Fruit fly (Drosophila melanogaster) whole organism, pupa: Measurements from ENCODE around the gene CG32647.

Source experiments
- CG10348 ChIP-seq: fragments of 200-800 bp; sonication (Bioruptor generic); IDR thresholded peaks from 2 replicates; pipeline ENCODE4 v1.3.6; 2022; ENCODE audit warnings: missing biosample characterization, missing genetic modification characterization
- CG12605 ChIP-seq: fragments of 200-800 bp; sonication (Bioruptor generic); IDR thresholded peaks from 2 replicates; pipeline ENCODE4 v1.3.6; 2022; ENCODE audit warnings: missing biosample characterization, missing genetic modification characterization
- CG13204 ChIP-seq: fragments of 200-800 bp; sonication (Bioruptor generic); optimal IDR thresholded peaks from 2 replicates; lab custom pipeline; 2018; ENCODE audit warnings: missing biosample characterization, mild to moderate bottlenecking, missing genetic modification characterization, moderate library complexity
- CG14655 ChIP-seq: fragments of 200-800 bp; sonication (Bioruptor generic); optimal IDR thresholded peaks from 3 replicates; lab custom pipeline; 2017; ENCODE audit warnings: mild to moderate bottlenecking, missing biosample characterization, missing genetic modification reagents, missing genetic modification characterization
- CG15710 ChIP-seq: fragments of 200-800 bp; sonication (Bioruptor generic); optimal IDR thresholded peaks from 2 replicates; lab custom pipeline; 2018; ENCODE audit warnings: missing biosample characterization, mild to moderate bottlenecking, missing genetic modification characterization, moderate library complexity
- CG17806 ChIP-seq: fragments of 200-800 bp; sonication (Bioruptor generic); optimal IDR thresholded peaks from 2 replicates; lab custom pipeline; 2018; ENCODE audit warnings: missing biosample characterization, mild to moderate bottlenecking, missing genetic modification characterization, moderate library complexity
- CG32121 ChIP-seq: fragments of 200-800 bp; sonication (Bioruptor generic); IDR thresholded peaks from 2 replicates; pipeline ENCODE4 v1.3.6; 2022; ENCODE audit warnings: missing biosample characterization, missing genetic modification characterization
- CG34367 ChIP-seq: fragments of 200-800 bp; sonication (Bioruptor generic); optimal IDR thresholded peaks from 2 replicates; lab custom pipeline; 2018; ENCODE audit warnings: missing biosample characterization, mild to moderate bottlenecking, missing genetic modification characterization
- CG4496 ChIP-seq: fragments of 200-800 bp; sonication (Bioruptor generic); IDR thresholded peaks from 3 replicates; pipeline ENCODE4 v1.3.6; 2022; ENCODE audit warnings: missing biosample characterization, missing genetic modification characterization
- CG8159 ChIP-seq: fragments of 200-800 bp; sonication (Bioruptor generic); optimal IDR thresholded peaks from 3 replicates; lab custom pipeline; 2018; ENCODE audit warnings: missing biosample characterization, mild to moderate bottlenecking, missing genetic modification characterization, moderate library complexity
- CG8301 ChIP-seq: fragments of 200-800 bp; sonication (Bioruptor generic); optimal IDR thresholded peaks from 2 replicates; lab custom pipeline; 2018; ENCODE audit warnings: missing biosample characterization, mild to moderate bottlenecking, missing genetic modification characterization
- CG9948 ChIP-seq: fragments of 200-800 bp; sonication (Bioruptor generic); optimal IDR thresholded peaks from 2 replicates; lab custom pipeline; 2018; ENCODE audit warnings: missing biosample characterization, mild to moderate bottlenecking, missing genetic modification characterization, moderate library complexity
- D1 ChIP-seq: fragments of 200-800 bp; sonication (Bioruptor generic); optimal IDR thresholded peaks from 2 replicates; lab custom pipeline; 2018; ENCODE audit warnings: missing biosample characterization, mild to moderate bottlenecking, missing genetic modification characterization, moderate library complexity
- EcR ChIP-seq: fragments of 200-800 bp; sonication (Bioruptor generic); optimal IDR thresholded peaks from 3 replicates; lab custom pipeline; 2019; ENCODE audit warnings: missing biosample characterization, missing genetic modification characterization, mild to moderate bottlenecking, moderate library complexity, missing genetic modification reagents
- Ets98B ChIP-seq: fragments of 200-800 bp; sonication (Bioruptor generic); IDR thresholded peaks from 2 replicates; pipeline ENCODE4 v1.3.6; 2022; ENCODE audit warnings: missing biosample characterization, missing genetic modification characterization
- Pif1A ChIP-seq: fragments of 200-800 bp; sonication (Bioruptor generic); optimal IDR thresholded peaks from 3 replicates; lab custom pipeline; 2016; ENCODE audit warnings: missing biosample characterization, missing genetic modification characterization
- Pif1B ChIP-seq: fragments of 200-800 bp; sonication (Bioruptor generic); optimal IDR thresholded peaks from 3 replicates; lab custom pipeline; 2016; ENCODE audit warnings: missing biosample characterization, missing genetic modification characterization
- Snoo ChIP-seq: fragments of 200-800 bp; sonication (Bioruptor generic); optimal IDR thresholded peaks from 3 replicates; lab custom pipeline; 2017; ENCODE audit warnings: missing biosample characterization, mild to moderate bottlenecking, missing genetic modification characterization, inconsistent platforms
- fd96Ca ChIP-seq: fragments of 200-800 bp; sonication (Bioruptor generic); IDR thresholded peaks from 3 replicates; pipeline ENCODE4 v1.3.6; 2022; ENCODE audit warnings: missing biosample characterization, missing genetic modification characterization
- gl ChIP-seq: fragments of 200-800 bp; sonication (Bioruptor generic); optimal IDR thresholded peaks from 2 replicates; lab custom pipeline; 2018; ENCODE audit warnings: missing biosample characterization, mild to moderate bottlenecking, missing genetic modification characterization
- rn ChIP-seq: fragments of 200-800 bp; sonication (Bioruptor generic); IDR thresholded peaks from 2 replicates; pipeline ENCODE4 v1.3.6; 2022; ENCODE audit warnings: missing biosample characterization, missing genetic modification characterization

The CG32647 gene

DNA sequence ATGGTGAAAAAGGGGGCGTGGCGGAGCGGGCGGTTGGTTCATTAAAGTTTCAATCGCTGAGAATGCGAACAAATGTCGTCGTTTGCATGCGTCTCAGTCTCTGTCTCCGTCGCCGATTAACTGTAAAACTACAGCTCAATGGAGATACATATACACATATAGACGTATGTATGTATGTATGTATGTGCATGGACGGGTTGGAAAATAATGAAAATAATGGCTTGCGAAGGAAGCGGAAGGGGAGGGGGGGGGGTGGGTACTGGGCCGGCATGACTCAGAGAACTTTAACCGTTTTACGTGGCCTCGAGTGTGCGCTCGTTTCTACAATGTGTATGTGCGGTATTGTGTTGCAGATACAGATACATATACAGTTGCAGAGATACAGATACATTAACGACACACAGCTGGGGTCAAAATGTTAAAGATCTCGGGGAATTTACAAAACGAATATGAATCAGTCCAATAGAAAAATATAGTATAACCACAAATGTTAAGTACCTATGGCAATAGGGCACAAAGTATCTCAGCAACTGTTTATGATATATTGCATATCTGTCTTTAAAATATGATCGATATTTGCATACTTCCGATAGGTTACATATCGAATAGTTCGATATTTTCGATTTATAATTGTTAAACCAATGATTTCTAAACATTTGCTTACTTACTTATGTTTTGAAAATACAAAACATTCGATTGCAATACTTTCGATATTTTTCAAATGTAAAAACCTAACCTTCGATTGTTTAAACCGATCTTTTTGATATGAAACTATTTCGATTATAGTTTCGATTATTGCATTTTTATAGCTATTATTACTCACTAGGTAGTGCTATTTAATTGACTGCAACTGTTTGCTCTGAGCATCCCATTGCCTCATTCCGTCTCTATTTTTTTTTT is 60.2 kb downstream of the CG32647 start:
- TF ChIP-seq CG34367 (peak; percentile 48), CG9948 (tag; lab: Kevin White, UChicago) (peak; percentile 49), CG13204 (GFP tag; lab: Kevin White, UChicago) (peak; percentile 21), CG12605 (GFP tag; lab: Robert Waterston, UW) (peak; percentile 52; the same call in 1 of the 2 replicates), EcR (GFP tag; lab: Kevin White, UChicago) (peak; percentile 89), CG15710 (peak; percentile 42), Ets98B (GFP tag; lab: Robert Waterston, UW) (peak; percentile 45), CG14655 (GFP tag; lab: Kevin White, UChicago) (peak; percentile 60), Pif1A (GFP tag; lab: Kevin White, UChicago) (no peak), CG32121 (GFP tag; lab: Robert Waterston, UW) (peak; percentile 34; the same call in 1 of the 2 replicates), D1 (tag; lab: Kevin White, UChicago) (no peak), gl (tag; lab: Kevin White, UChicago) (peak; percentile 34), CG17806 (tag; lab: Kevin White, UChicago) (peak; percentile 8), rn (GFP tag; lab: Robert Waterston, UW) (no peak), CG10348 (no peak), fd96Ca (GFP tag; lab: Robert Waterston, UW) (peak; percentile 58; the same call in 1 of the 3 replicates), CG4496 (GFP tag; lab: Robert Waterston, UW) (peak; percentile 38; the same call in 1 of the 3 replicates), CG8159 (tag; lab: Kevin White, UChicago) (no peak), CG8301 (tag; lab: Kevin White, UChicago) (peak; percentile 54), Pif1B (GFP tag; lab: Kevin White, UChicago) (no peak), Snoo (tag; lab: Kevin White, UChicago) (no peak)

DNA sequence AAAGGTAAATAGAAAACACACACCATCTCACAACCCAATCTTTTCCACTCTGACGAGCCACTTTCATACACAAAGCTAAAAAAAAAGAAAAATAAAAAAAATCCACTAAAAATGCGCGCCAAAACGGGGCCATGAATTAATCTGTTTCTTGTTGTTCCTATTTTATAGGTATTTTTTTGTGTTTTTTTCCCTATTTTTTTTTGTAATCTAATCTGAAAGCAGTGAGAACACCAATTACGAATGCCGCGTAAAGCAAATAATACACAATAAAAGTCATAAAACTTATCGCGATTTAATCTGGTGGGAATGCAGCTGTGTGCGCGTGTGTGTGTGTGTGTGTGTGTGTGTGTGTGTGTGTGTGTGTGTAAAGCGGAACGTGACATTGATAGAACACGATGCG is 61.4 kb downstream of the CG32647 start:
- no peak for TF ChIP-seq Pif1A (GFP tag; lab: Kevin White, UChicago)
- no peak for TF ChIP-seq CG8159 (tag; lab: Kevin White, UChicago)
- no peak for TF ChIP-seq Pif1B (GFP tag; lab: Kevin White, UChicago)
- peak; percentile 14 for TF ChIP-seq CG14655 (GFP tag; lab: Kevin White, UChicago)
- no peak for TF ChIP-seq rn (GFP tag; lab: Robert Waterston, UW)
- TF ChIP-seq CG17806 (tag; lab: Kevin White, UChicago) = no peak
- TF ChIP-seq Snoo (tag; lab: Kevin White, UChicago) = no peak
- TF ChIP-seq CG4496 (GFP tag; lab: Robert Waterston, UW) = 0 out of 3 replicates have a peak, but pooled peaks have one; percentile 40
- no peak for TF ChIP-seq EcR (GFP tag; lab: Kevin White, UChicago)
- TF ChIP-seq CG15710 = no peak
- TF ChIP-seq D1 (tag; lab: Kevin White, UChicago) = no peak
- no peak for TF ChIP-seq CG12605 (GFP tag; lab: Robert Waterston, UW)
- no peak for TF ChIP-seq CG9948 (tag; lab: Kevin White, UChicago)
- no peak for TF ChIP-seq fd96Ca (GFP tag; lab: Robert Waterston, UW)
- TF ChIP-seq CG10348 = no peak
- TF ChIP-seq Ets98B (GFP tag; lab: Robert Waterston, UW) = 0 out of 2 replicates have a peak, but pooled peaks have one; percentile 8
- peak; percentile 47; the same call in 1 of the 2 replicates for TF ChIP-seq CG32121 (GFP tag; lab: Robert Waterston, UW)
- no peak for TF ChIP-seq CG8301 (tag; lab: Kevin White, UChicago)
- no peak for TF ChIP-seq CG13204 (GFP tag; lab: Kevin White, UChicago)

DNA sequence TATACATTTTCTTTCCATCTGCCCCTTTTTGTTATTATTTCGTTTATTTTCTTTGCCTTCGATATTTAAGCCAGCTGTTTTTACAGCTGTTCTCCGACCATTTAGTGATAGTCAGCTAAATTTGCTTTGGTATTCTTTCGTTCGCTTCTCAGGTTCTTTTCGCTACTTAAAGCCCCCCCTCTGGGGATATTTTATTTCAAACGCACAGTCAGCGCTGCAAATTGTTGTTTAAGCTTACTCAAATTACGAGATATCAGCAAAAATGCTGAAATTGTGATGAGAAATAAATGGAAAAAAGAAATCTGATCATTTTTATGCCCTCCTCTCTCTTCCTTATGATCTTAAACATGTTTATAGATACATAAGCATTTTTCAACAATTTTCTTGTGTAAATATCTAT is 62.7 kb downstream of the CG32647 start:
- TF ChIP-seq rn (GFP tag; lab: Robert Waterston, UW) = no peak
